Worm (Caenorhabditis elegans) whole organism, L3 larva: ENCODE measurements around the gene Y54F10BM.23.

Source experiments
- R02D3.7 ChIP-seq: fragments of 150-350 bp; optimal IDR thresholded peaks from 2 replicates; lab custom pipeline; 2014; ENCODE audit warnings: missing biosample characterization, missing genetic modification characterization
- ama-1 ChIP-seq: fragments of 150-350 bp; optimal IDR thresholded peaks from 2 replicates; lab custom pipeline; 2018
- ceh-16 ChIP-seq: sonication (generic microtip); optimal IDR thresholded peaks from 2 replicates; lab custom pipeline; 2017; ENCODE audit warnings: missing biosample characterization, missing genetic modification characterization
- ceh-28 ChIP-seq: fragments of 150-350 bp; optimal IDR thresholded peaks from 2 replicates; lab custom pipeline; 2014; ENCODE audit warnings: missing biosample characterization, missing genetic modification reagents, missing genetic modification characterization
- ceh-82 ChIP-seq: fragments of 150-350 bp; optimal IDR thresholded peaks from 2 replicates; lab custom pipeline; 2014; ENCODE audit warnings: missing biosample characterization, missing genetic modification characterization
- ceh-9 ChIP-seq: sonication (generic microtip); optimal IDR thresholded peaks from 2 replicates; lab custom pipeline; 2018; ENCODE audit warnings: missing biosample characterization, missing genetic modification characterization
- daf-12 ChIP-seq: fragments of 150-350 bp; optimal IDR thresholded peaks from 2 replicates; lab custom pipeline; 2014; ENCODE audit warnings: missing biosample characterization, missing genetic modification reagents, missing genetic modification characterization
- egl-27 ChIP-seq: sonication (generic microtip); optimal IDR thresholded peaks from 4 replicates; lab custom pipeline; 2017; ENCODE audit warnings: missing biosample characterization, missing genetic modification reagents, missing genetic modification characterization
- egl-5 ChIP-seq: fragments of 150-350 bp; optimal IDR thresholded peaks from 2 replicates; lab custom pipeline; 2017; ENCODE audit warnings: missing biosample characterization, missing genetic modification reagents, missing genetic modification characterization, inconsistent platforms
- elt-1 ChIP-seq: fragments of 150-350 bp; optimal IDR thresholded peaks from 2 replicates; lab custom pipeline; 2014; ENCODE audit warnings: missing biosample characterization, missing genetic modification characterization
- elt-2 ChIP-seq: sonication (generic microtip); optimal IDR thresholded peaks from 2 replicates; lab custom pipeline; 2016; ENCODE audit warnings: missing genetic modification reagents, mild to moderate bottlenecking, missing genetic modification characterization, missing compliant biosample characterization
- elt-3 ChIP-seq, 3 experiments: fragments of 150-350 bp in 1 of 3; sonication (generic microtip) in 2 of 3; optimal IDR thresholded peaks; 2 replicates in 2 of 3; 4 replicates in 1 of 3; lab custom pipeline; 2014 to 2017; ENCODE audit warnings: missing biosample characterization in 3 of 3, missing genetic modification characterization in 3 of 3
- fkh-10 ChIP-seq: sonication (generic microtip); optimal IDR thresholded peaks from 2 replicates; lab custom pipeline; 2017; ENCODE audit warnings: missing biosample characterization, missing genetic modification reagents, missing genetic modification characterization
- fkh-2 ChIP-seq: fragments of 150-350 bp; optimal IDR thresholded peaks from 2 replicates; lab custom pipeline; 2014; ENCODE audit warnings: missing biosample characterization, missing genetic modification reagents, missing genetic modification characterization
- hmg-11 ChIP-seq: sonication (generic microtip); optimal IDR thresholded peaks from 2 replicates; lab custom pipeline; 2016; ENCODE audit warnings: missing genetic modification characterization, missing compliant biosample characterization
- jun-1 ChIP-seq: fragments of 150-350 bp; optimal IDR thresholded peaks from 2 replicates; lab custom pipeline; 2014; ENCODE audit warnings: missing biosample characterization, missing genetic modification reagents, missing genetic modification characterization
- lin-15B ChIP-seq: fragments of 150-350 bp; optimal IDR thresholded peaks from 2 replicates; lab custom pipeline; 2014; ENCODE audit warnings: missing biosample characterization, missing genetic modification characterization
- lin-39 ChIP-seq: fragments of 150-350 bp; optimal IDR thresholded peaks from 2 replicates; lab custom pipeline; 2018; ENCODE audit warnings: missing biosample characterization, missing genetic modification reagents, missing genetic modification characterization
- lsy-12 ChIP-seq: sonication (generic microtip); optimal IDR thresholded peaks from 2 replicates; lab custom pipeline; 2016; ENCODE audit warnings: mild to moderate bottlenecking, missing genetic modification characterization, missing compliant biosample characterization
- mdl-1 ChIP-seq: fragments of 150-350 bp; optimal IDR thresholded peaks from 2 replicates; lab custom pipeline; 2014; ENCODE audit warnings: missing biosample characterization, missing genetic modification characterization
- mml-1 ChIP-seq: fragments of 150-350 bp; sonication (generic microtip); optimal IDR thresholded peaks from 3 replicates; lab custom pipeline; 2014; ENCODE audit warnings: missing biosample characterization, missing genetic modification characterization
- nfya-1 ChIP-seq: sonication (generic microtip); optimal IDR thresholded peaks from 2 replicates; lab custom pipeline; 2017; ENCODE audit warnings: missing genetic modification characterization, mild to moderate bottlenecking, missing compliant biosample characterization, antibody characterized with exemption, moderate library complexity; ENCODE audit not compliant: insufficient read depth
- nhr-23 ChIP-seq: fragments of 150-350 bp; optimal IDR thresholded peaks from 2 replicates; lab custom pipeline; 2014; ENCODE audit warnings: missing biosample characterization, missing genetic modification reagents, missing genetic modification characterization
- nhr-237 ChIP-seq: fragments of 150-350 bp; optimal IDR thresholded peaks from 2 replicates; lab custom pipeline; 2014; ENCODE audit warnings: missing biosample characterization, missing genetic modification characterization
- nhr-28 ChIP-seq: fragments of 150-350 bp; optimal IDR thresholded peaks from 2 replicates; lab custom pipeline; 2014; ENCODE audit warnings: missing biosample characterization, missing genetic modification characterization
- nhr-43 ChIP-seq: sonication (generic microtip); optimal IDR thresholded peaks from 2 replicates; lab custom pipeline; 2016; ENCODE audit warnings: mild to moderate bottlenecking, missing genetic modification characterization, missing compliant biosample characterization; ENCODE audit not compliant: poor library complexity, severe bottlenecking
- nhr-67 ChIP-seq: fragments of 150-350 bp; optimal IDR thresholded peaks from 2 replicates; lab custom pipeline; 2014; ENCODE audit warnings: missing biosample characterization, missing genetic modification characterization
- nhr-76 ChIP-seq: fragments of 150-350 bp; sonication (generic microtip); optimal IDR thresholded peaks from 5 replicates; lab custom pipeline; 2014; ENCODE audit warnings: missing biosample characterization, missing genetic modification characterization
- nhr-77 ChIP-seq: fragments of 150-350 bp; optimal IDR thresholded peaks from 2 replicates; lab custom pipeline; 2014; ENCODE audit warnings: missing biosample characterization, missing genetic modification characterization
- pha-4 ChIP-seq: fragments of 150-350 bp; optimal IDR thresholded peaks from 2 replicates; lab custom pipeline; 2014; ENCODE audit warnings: missing biosample characterization, missing genetic modification reagents, missing genetic modification characterization
- pqm-1 ChIP-seq: fragments of 150-350 bp; optimal IDR thresholded peaks from 2 replicates; lab custom pipeline; 2017; ENCODE audit warnings: missing biosample characterization, missing genetic modification characterization, inconsistent platforms
- skn-1 ChIP-seq: fragments of 150-350 bp; optimal IDR thresholded peaks from 2 replicates; lab custom pipeline; 2014; ENCODE audit warnings: missing biosample characterization, missing genetic modification characterization
- snpc-4 ChIP-seq: fragments of 150-350 bp; optimal IDR thresholded peaks from 2 replicates; lab custom pipeline; 2014; ENCODE audit warnings: missing biosample characterization, missing genetic modification characterization
- tbx-2 ChIP-seq: sonication (generic microtip); optimal IDR thresholded peaks from 2 replicates; lab custom pipeline; 2016; ENCODE audit warnings: mild to moderate bottlenecking, missing genetic modification characterization, missing compliant biosample characterization
- unc-39 ChIP-seq: sonication (generic microtip); optimal IDR thresholded peaks from 4 replicates; lab custom pipeline; 2017; ENCODE audit warnings: missing biosample characterization, missing genetic modification characterization
- unc-62 ChIP-seq: fragments of 150-350 bp; sonication (generic microtip); optimal IDR thresholded peaks from 4 replicates; lab custom pipeline; 2014; ENCODE audit warnings: missing biosample characterization, missing genetic modification reagents, missing genetic modification characterization
- zag-1 ChIP-seq: fragments of 150-350 bp; optimal IDR thresholded peaks from 2 replicates; lab custom pipeline; 2014; ENCODE audit warnings: missing biosample characterization, missing genetic modification characterization
- ztf-11 ChIP-seq: fragments of 150-350 bp; optimal IDR thresholded peaks from 2 replicates; lab custom pipeline; 2014; ENCODE audit warnings: missing biosample characterization, missing genetic modification characterization
- ztf-4 ChIP-seq: fragments of 150-350 bp; optimal IDR thresholded peaks from 2 replicates; lab custom pipeline; 2014; ENCODE audit warnings: missing biosample characterization, missing genetic modification characterization

The Y54F10BM.23 gene

DNA sequence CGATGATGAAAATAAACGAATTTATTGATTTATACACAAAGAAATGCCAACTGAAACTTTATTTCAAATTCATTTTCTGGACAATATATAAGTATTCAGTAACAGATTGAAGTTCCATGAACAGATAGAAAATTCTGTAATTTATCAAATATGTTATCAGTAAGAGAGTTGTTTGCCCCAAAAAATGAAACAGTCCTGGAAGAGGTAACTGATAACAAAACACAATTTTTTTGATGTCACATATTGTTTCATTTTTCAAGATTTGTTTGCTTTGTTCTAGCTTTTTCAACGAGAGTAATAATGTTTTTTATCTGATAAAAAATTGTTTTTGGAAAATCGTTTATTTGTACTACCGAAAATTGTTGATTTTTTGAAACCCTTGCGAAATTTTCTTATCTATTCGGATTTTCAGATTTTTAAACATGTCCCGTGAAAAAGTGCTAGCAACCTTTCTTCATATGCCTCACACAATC, 26.3 kb downstream of the Y54F10BM.23 start, which contains the start of gene fbxa-73:
fbxa-73 (plus strand) TSS at position 423 of the 473 bp plus-strand sequence.
- TF ChIP-seq pqm-1 (tag; lab: Kevin White, UChicago), result peak; percentile 35
- TF ChIP-seq elt-2, result peak; percentile 69
- TF ChIP-seq ceh-16 (tag; lab: Kevin White, UChicago), result no peak
- no peak for TF ChIP-seq fkh-10 (GFP tag; lab: Kevin White, UChicago)
- TF ChIP-seq skn-1 (tag; lab: Kevin White, UChicago), result no peak
- TF ChIP-seq, all 47 proteins: peak for 2

DNA sequence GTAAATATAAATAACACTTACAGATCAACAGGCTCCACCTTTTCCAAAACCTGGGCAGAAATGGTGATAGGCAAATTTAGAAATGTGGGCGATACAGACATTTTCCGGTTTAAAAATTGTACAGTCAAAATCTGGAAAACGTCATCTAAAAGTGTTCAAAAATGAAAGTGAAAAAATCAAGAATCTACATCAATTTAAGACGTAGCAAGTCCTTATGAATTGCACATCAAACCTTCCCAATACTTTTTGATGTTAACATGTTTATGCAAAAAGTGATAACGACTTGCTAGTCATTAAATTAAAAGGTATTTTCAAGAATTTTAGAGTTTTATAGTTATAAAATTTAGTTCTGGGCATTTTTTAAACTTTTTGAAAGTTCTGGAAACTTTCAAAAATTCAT, 28.0 kb downstream of the Y54F10BM.23 start, which contains the start of gene fbxa-7:
fbxa-7 (minus strand) TSS at position 101 of the 400 bp plus-strand sequence.
- TF ChIP-seq nhr-67 (no peak), tbx-2 (tag; lab: Kevin White, UChicago) (no peak), elt-1 (tag; lab: Kevin White, UChicago) (no peak), elt-3 (tag; optimal IDR thresholded peaks at IDR 0.05; lab: Kevin White, UChicago) (no peak), daf-12 (tag; lab: Kevin White, UChicago) (no peak), nhr-76 (tag; lab: Kevin White, UChicago) (no peak), lin-15B (tag; lab: Kevin White, UChicago) (no peak), zag-1 (no peak), lin-39 (tag; lab: Kevin White, UChicago) (no peak), mml-1 (tag; lab: Kevin White, UChicago) (no peak)

- TF ChIP-seq egl-5 (tag; lab: Kevin White, UChicago) (no peak), snpc-4 (tag; lab: Kevin White, UChicago) (no peak), mdl-1 (tag; lab: Kevin White, UChicago) (no peak), nhr-77 (tag; lab: Kevin White, UChicago) (no peak), egl-27 (tag; lab: Kevin White, UChicago) (no peak), pha-4 (tag; lab: Kevin White, UChicago) (no peak), nhr-43 (tag; lab: Kevin White, UChicago) (no peak), jun-1 (tag; lab: Kevin White, UChicago) (no peak), lsy-12 (tag; lab: Kevin White, UChicago) (no peak), elt-1 (tag; lab: Kevin White, UChicago) (no peak), ceh-28 (no peak)
- TF ChIP-seq, all 47 proteins: peak for 0
Observed at ce11 chrIII:2245727-2246126, 33.6 kb downstream of the Y54F10BM.23 start, which contains the start of gene srd-67. srd-67 (minus strand) TSS chrIII:2245827.

- TF ChIP-seq fkh-2 (no peak), unc-62 (GFP tag; lab: Kevin White, UChicago) (no peak), R02D3.7 (tag; lab: Kevin White, UChicago) (no peak), nhr-23 (tag; lab: Kevin White, UChicago) (no peak), pqm-1 (tag; lab: Kevin White, UChicago) (no peak), daf-12 (tag; lab: Kevin White, UChicago) (no peak), ceh-9 (tag; lab: Kevin White, UChicago) (no peak), ama-1 (lab: Kevin White, UChicago) (no peak), lin-39 (tag; lab: Kevin White, UChicago) (no peak), unc-39 (no peak), nfya-1 (no peak), elt-3 (tag; optimal IDR thresholded peaks at IDR 0.05; lab: Kevin White, UChicago) (no peak), ztf-4 (tag; lab: Kevin White, UChicago) (no peak), elt-2 (no peak), ztf-11 (tag; lab: Kevin White, UChicago) (no peak), mml-1 (tag; lab: Kevin White, UChicago) (no peak)
Observed at ce11 chrIII:2243617-2244016, 35.7 kb downstream of the Y54F10BM.23 start.

DNA sequence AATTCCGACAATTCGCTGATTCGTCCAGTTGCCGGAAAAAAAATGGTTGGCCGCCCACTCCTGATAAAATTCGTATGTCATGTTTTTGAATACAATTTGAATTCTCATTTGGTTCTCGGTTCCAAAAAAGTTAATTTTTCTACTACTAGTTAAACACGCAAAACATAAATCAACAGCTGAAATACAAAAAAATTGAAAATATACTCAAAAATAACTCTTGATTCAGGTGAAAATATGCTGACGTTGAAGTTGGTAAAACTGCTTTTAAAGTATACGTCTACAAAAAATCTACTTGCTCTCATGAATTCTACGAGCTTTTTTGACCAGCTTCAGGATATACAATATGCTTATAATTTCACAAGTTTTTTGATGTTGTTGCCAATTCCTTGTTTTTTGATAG, 38.9 kb downstream of the Y54F10BM.23 start, which contains the start of gene srz-56:
srz-56 (plus strand) TSS at position 301 of the 400 bp plus-strand sequence.
- no peak for TF ChIP-seq elt-2
- no peak for TF ChIP-seq ztf-11 (tag; lab: Kevin White, UChicago)
- no peak for TF ChIP-seq jun-1 (tag; lab: Kevin White, UChicago)
- TF ChIP-seq lin-15B (tag; lab: Kevin White, UChicago), result no peak
- TF ChIP-seq snpc-4 (tag; lab: Kevin White, UChicago), result no peak
- TF ChIP-seq egl-5 (tag; lab: Kevin White, UChicago), result no peak
- no peak for TF ChIP-seq nhr-28 (tag; lab: Kevin White, UChicago)
- no peak for TF ChIP-seq hmg-11
- TF ChIP-seq lin-39 (tag; lab: Kevin White, UChicago), result no peak
- TF ChIP-seq pha-4 (tag; lab: Kevin White, UChicago), result no peak
- no peak for TF ChIP-seq ztf-4 (tag; lab: Kevin White, UChicago)
- TF ChIP-seq nhr-237, result no peak
- no peak for TF ChIP-seq zag-1
- no peak for TF ChIP-seq skn-1 (tag; lab: Kevin White, UChicago)
- no peak for TF ChIP-seq mdl-1 (tag; lab: Kevin White, UChicago)
- TF ChIP-seq nhr-43 (tag; lab: Kevin White, UChicago), result no peak
- TF ChIP-seq lsy-12 (tag; lab: Kevin White, UChicago), result no peak
- no peak for TF ChIP-seq ceh-82 (tag; lab: Kevin White, UChicago)
- TF ChIP-seq elt-1 (tag; lab: Kevin White, UChicago), result no peak
